Worm (Caenorhabditis elegans): ENCODE results near the gene Y22D7AL.3.

The Y22D7AL.3 gene

DNA sequence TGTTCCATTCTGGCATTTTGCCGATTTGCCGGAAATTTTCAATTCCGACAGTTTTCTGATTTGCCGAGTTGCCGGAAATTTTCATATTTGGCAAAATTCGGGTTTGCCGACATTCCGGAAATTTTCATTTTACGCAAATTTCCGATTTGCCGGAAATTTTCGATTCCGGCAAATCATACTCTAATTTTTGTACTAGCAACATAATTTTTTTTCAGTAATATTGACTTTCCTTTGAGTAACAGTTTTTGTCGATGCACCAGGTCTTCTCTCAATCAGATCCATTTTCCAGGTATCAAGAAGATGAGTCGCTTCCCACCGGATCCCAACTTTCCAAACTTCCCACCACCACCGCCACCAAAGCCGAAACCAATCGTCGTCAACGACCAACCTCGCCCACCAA lies at the start of gene Y22D7AL.3:
TSS of gene Y22D7AL.3 (plus strand) at position 301 of the 400 bp plus-strand sequence.
- TF ChIP-seq rnt-1 (tag; optimal IDR thresholded peaks at IDR 0.05) (no peak), efl-1 (optimal IDR thresholded peaks at IDR 0.05) (no peak), efl-1 (GFP tag; optimal IDR thresholded peaks at IDR 0.05 in 1 of 2) (peak in 1 of 2 experiments; percentile 35), hpl-2 (GFP tag; optimal IDR thresholded peaks at IDR 0.05) (no peak), nhr-76 (tag; optimal IDR thresholded peaks at IDR 0.05) (no peak), nhr-85 (tag) (peak; percentile 14)

DNA sequence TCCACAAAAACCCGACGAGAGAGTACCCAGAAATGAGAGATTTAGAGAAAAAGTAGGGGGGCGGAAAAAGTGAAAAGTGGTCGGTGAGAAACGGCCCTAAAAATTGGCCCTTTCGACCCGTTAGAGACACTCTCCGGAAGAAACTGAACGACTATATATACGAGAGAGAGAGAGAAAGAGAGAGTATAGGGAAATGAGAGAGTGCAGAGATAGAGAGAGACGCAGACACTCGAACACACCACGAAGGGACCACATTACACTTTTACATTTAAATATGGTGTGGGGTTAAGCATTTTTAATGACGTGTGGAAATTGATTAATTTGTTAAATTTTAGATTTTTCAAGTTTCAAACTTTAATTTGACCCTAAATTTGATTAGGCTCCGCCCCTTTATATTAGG lies 49.6 kb upstream of the Y22D7AL.3 start:
- no peak for TF ChIP-seq pax-3 (tag; optimal IDR thresholded peaks at IDR 0.05)
- peak; percentile 12 for TF ChIP-seq blmp-1 (tag; optimal IDR thresholded peaks at IDR 0.05)
- peak; percentile 51 for TF ChIP-seq unc-86 (tag; optimal IDR thresholded peaks at IDR 0.05)
- TF ChIP-seq efl-1 (optimal IDR thresholded peaks at IDR 0.05) = peak; percentile 58 to 70
- TF ChIP-seq efl-1 (GFP tag; optimal IDR thresholded peaks at IDR 0.05 in 1 of 2) = peak in 1 of 2 experiments; percentile 32
- no peak for TF ChIP-seq nhr-19 (GFP tag; conservative IDR thresholded peaks at IDR 0.05)
- peak; percentile 46 for TF ChIP-seq swsn-7 (tag; optimal IDR thresholded peaks at IDR 0.05)
- no peak for TF ChIP-seq mab-9 (GFP tag; IDR thresholded peaks at IDR 0.05)
- no peak for TF ChIP-seq aha-1 (tag; optimal IDR thresholded peaks at IDR 0.05)
- no peak for TF ChIP-seq nhr-76 (tag; optimal IDR thresholded peaks at IDR 0.05)
- TF ChIP-seq snu-23 (GFP tag; optimal IDR thresholded peaks at IDR 0.05) = peak; percentile 39
- peak; percentile 14 for TF ChIP-seq isw-1 (GFP tag; IDR thresholded peaks at IDR 0.05)
- TF ChIP-seq nhr-71 (tag; optimal IDR thresholded peaks at IDR 0.05) = peak; percentile 61
- peak; percentile 9 for TF ChIP-seq dsc-1 (tag; optimal IDR thresholded peaks at IDR 0.05)
- no peak for TF ChIP-seq nhr-11 (tag; optimal IDR thresholded peaks at IDR 0.05)
- TF ChIP-seq efl-3 (GFP tag; optimal IDR thresholded peaks at IDR 0.05) = no peak
- peak; percentile 36 for TF ChIP-seq tbx-2 (tag; optimal IDR thresholded peaks at IDR 0.05)
- TF ChIP-seq lsy-2 (tag; optimal IDR thresholded peaks at IDR 0.05) = peak; percentile 20 to 58
- TF ChIP-seq C04F5.9 (tag; optimal IDR thresholded peaks at IDR 0.05) = no peak
- TF ChIP-seq ceh-82 (tag; optimal IDR thresholded peaks at IDR 0.05) = peak in 2 of 3 experiments; percentile 15 to 50
- TF ChIP-seq dpl-1 (GFP tag; optimal IDR thresholded peaks at IDR 0.05) = peak in 1 of 3 experiments; percentile 2
- TF ChIP-seq xbp-1 (tag; optimal IDR thresholded peaks at IDR 0.05) = peak; percentile 1

DNA sequence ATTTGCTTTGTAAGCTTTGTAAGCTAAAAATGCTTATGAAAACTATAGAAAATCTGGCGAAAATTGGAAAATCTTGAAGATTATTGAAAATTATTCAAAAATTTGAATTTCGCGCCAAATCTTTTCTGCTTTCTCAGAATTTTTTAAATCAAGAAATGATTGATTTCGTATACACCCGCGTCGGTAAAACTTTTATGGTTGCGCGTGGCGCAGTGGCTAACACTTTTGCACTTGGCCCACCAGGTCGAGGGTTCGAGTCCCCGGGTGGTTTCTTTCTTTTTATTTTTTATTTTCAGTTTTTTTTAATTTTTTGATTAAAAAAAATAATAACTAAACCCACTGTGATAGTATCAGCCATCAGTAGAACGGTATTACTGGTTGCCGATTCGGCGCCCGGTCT lies 42.3 kb upstream of the Y22D7AL.3 start:
- no peak for TF ChIP-seq tlp-1 (tag; optimal IDR thresholded peaks at IDR 0.05)
- TF ChIP-seq efl-1 (optimal IDR thresholded peaks at IDR 0.05) = no peak
- TF ChIP-seq efl-1 (GFP tag; optimal IDR thresholded peaks at IDR 0.05 in 1 of 2) = peak; percentile 18 to 89
- TF ChIP-seq dsc-1 (tag; optimal IDR thresholded peaks at IDR 0.05) = no peak
- no peak for TF ChIP-seq lsy-2 (tag; optimal IDR thresholded peaks at IDR 0.05)
- TF ChIP-seq lin-15B (tag; optimal IDR thresholded peaks at IDR 0.05) = peak; percentile 2
- no peak for TF ChIP-seq pag-3 (tag; optimal IDR thresholded peaks at IDR 0.05; ENCODE audit: borderline replicate concordance, insufficient read depth)
- peak in 1 of 3 experiments; percentile 16 for TF ChIP-seq dpl-1 (GFP tag; optimal IDR thresholded peaks at IDR 0.05)
- peak; percentile 60 for TF ChIP-seq nhr-85 (tag)

DNA sequence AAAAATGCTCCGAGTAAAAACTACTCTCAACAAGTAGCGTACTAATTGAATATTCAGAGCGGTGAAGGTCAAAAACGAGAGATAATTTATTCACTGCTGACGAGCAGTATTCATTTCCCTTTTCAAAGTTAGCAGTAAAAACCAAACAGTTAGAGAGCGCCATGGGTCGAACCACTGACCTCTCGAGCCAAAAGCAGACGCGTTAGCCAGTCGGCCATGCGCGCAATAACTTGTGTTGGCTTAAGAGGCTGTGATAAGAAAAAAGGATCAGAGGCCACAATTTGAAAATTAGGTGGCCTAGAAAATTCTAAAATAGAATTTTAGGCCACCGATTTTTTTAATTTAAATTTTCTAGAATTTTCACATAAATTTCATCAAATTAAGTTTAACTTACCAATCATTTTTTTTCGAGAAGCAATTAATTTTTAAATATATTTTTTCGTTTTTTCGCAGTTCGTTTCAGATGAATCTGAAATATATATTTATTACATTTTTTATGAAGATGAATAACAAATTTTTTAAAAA lies 40.5 kb upstream of the Y22D7AL.3 start, which contains the start of gene sms-3:
TSS of gene sms-3 (minus strand) at position 475 of the 525 bp plus-strand sequence.
- no peak for TF ChIP-seq alr-1 (tag; optimal IDR thresholded peaks at IDR 0.05; ENCODE audit: borderline replicate concordance)
- peak; percentile 2 for TF ChIP-seq nhr-90 (tag; optimal IDR thresholded peaks at IDR 0.05; ENCODE audit: poor library complexity)
- peak; percentile 5 for TF ChIP-seq nhr-71 (tag; optimal IDR thresholded peaks at IDR 0.05)
- TF ChIP-seq nhr-47 (tag; optimal IDR thresholded peaks at IDR 0.05) = peak; percentile 13
- TF ChIP-seq ceh-82 (tag; optimal IDR thresholded peaks at IDR 0.05) = peak in 1 of 3 experiments; percentile 3
- peak; percentile 16 for TF ChIP-seq rnt-1 (tag; optimal IDR thresholded peaks at IDR 0.05)

DNA sequence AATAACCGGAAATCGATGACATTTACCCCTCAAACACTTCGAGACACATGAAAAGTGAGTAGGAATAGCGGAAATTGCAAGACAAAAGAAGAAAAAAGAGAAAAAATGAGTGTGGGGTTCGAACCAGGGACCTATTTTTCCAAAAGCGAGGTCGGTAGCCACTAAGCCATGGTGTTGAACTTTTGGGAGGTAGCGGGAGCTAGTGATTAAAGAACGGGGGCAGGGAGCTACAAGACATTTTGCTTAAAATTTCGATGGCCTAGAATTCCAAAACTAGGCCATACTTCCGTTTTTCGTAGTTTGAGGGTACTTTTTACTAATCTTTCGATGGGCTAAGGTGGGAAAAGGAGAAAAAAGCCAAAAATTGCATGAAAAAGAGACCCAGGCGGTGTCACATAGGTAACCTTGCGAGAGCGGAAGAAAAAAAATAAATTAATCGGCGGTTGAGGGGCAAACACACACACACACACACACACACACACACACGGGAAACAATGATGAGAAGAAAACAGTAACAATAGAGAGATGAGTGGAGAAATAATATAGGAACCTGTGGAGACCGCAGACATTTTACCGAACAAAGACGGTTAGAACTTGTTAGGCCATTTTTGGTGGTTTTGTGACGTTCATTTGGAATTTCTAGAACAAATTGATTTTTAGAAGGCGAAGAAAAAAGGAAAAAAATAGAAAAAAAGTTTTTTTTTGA lies 39.6 kb upstream of the Y22D7AL.3 start:
- TF ChIP-seq ceh-88 (GFP tag; IDR thresholded peaks at IDR 0.05) (no peak), nhr-47 (tag; optimal IDR thresholded peaks at IDR 0.05) (peak; percentile 58), blmp-1 (tag; optimal IDR thresholded peaks at IDR 0.05) (peak; percentile 53), lsy-2 (tag; optimal IDR thresholded peaks at IDR 0.05) (peak in 1 of 2 experiments; percentile 2), elt-3 (tag; optimal IDR thresholded peaks at IDR 0.05) (peak in 1 of 6 experiments; percentile 70), xbp-1 (tag; optimal IDR thresholded peaks at IDR 0.05) (peak; percentile 14), nhr-90 (tag; optimal IDR thresholded peaks at IDR 0.05; ENCODE audit: poor library complexity) (peak; percentile 43), swsn-7 (tag; optimal IDR thresholded peaks at IDR 0.05) (peak; percentile 1), ztf-11 (tag; optimal IDR thresholded peaks at IDR 0.05) (peak in 1 of 2 experiments; percentile 26), lir-3 (tag; optimal IDR thresholded peaks at IDR 0.05; ENCODE audit: poor library complexity) (peak; percentile 52), ama-1 (optimal IDR thresholded peaks at IDR 0.05) (no peak), rnt-1 (tag; optimal IDR thresholded peaks at IDR 0.05) (peak; percentile 66), nhr-20 (tag; optimal IDR thresholded peaks at IDR 0.05) (peak; percentile 37), ceh-90 (tag; optimal IDR thresholded peaks at IDR 0.05) (peak; percentile 54), lin-13 (GFP tag; optimal IDR thresholded peaks at IDR 0.05) (peak; percentile 25), zip-4 (GFP tag; optimal IDR thresholded peaks at IDR 0.05) (no peak), skn-1 (tag; optimal IDR thresholded peaks at IDR 0.05) (peak; percentile 8)

Data from whole organism, L1 larva.